Worm (Caenorhabditis elegans): ENCODE data around the gene mdh-2.

- TF ChIP-seq attf-5 (GFP tag; optimal IDR thresholded peaks at IDR 0.05) (no peak), C06A6.2 (GFP tag; conservative IDR thresholded peaks at IDR 0.05) (no peak), tbx-9 (tag; optimal IDR thresholded peaks at IDR 0.05; ENCODE audit: borderline replicate concordance) (no peak), sdz-38 (tag; optimal IDR thresholded peaks at IDR 0.05) (no peak), D2030.7 (GFP tag; IDR thresholded peaks at IDR 0.05) (no peak), ztf-28 (GFP tag; IDR thresholded peaks at IDR 0.05) (no peak), snpc-4 (GFP tag; optimal IDR thresholded peaks at IDR 0.05) (no peak), snpc-4 (tag; optimal IDR thresholded peaks at IDR 0.05) (no peak), ekl-4 (GFP tag; IDR thresholded peaks at IDR 0.05) (no peak), ceh-91 (GFP tag; IDR thresholded peaks at IDR 0.05) (no peak), rpc-1 (optimal IDR thresholded peaks at IDR 0.05) (no peak), rpc-1 (tag; optimal IDR thresholded peaks at IDR 0.05) (no peak), nhr-80 (tag; optimal IDR thresholded peaks at IDR 0.05) (no peak), T07F8.4 (tag; optimal IDR thresholded peaks at IDR 0.05) (no peak), lsl-1 (GFP tag; optimal IDR thresholded peaks at IDR 0.05) (no peak)
These were observed 1.3 kb downstream of the mdh-2 start for ce11 chrIII:6606641-6607040.

All from whole organism, young adult.